Worm (Caenorhabditis elegans): ENCODE results near the gene ptrg-1.

ce11 chrIV:10161706-10162105 is 32.5 kb downstream of the ptrg-1 start, which contains the start of gene pps-1:
- TF ChIP-seq unc-62 (GFP tag; optimal IDR thresholded peaks at IDR 0.05), result no peak
- no peak for TF ChIP-seq tlf-1 (GFP tag; optimal IDR thresholded peaks at IDR 0.05)

Data from whole organism, young adult.